Fruit fly (Drosophila melanogaster) whole organism, embryonic: ENCODE measurements around the gene CG10470.

Source experiments
- CG10431 ChIP-seq: fragments of 200-800 bp; sonication (Bioruptor generic); optimal IDR thresholded peaks from 3 replicates; lab custom pipeline; 2018; ENCODE audit warnings: missing biosample characterization, mild to moderate bottlenecking, missing genetic modification characterization
- CG10979 ChIP-seq: fragments of 200-800 bp; sonication (Bioruptor generic); optimal IDR thresholded peaks from 2 replicates; lab custom pipeline; 2018; ENCODE audit warnings: missing biosample characterization, mild to moderate bottlenecking, missing genetic modification characterization, moderate library complexity
- CG1233 ChIP-seq: fragments of 200-800 bp; sonication (Bioruptor generic); optimal IDR thresholded peaks from 4 replicates; lab custom pipeline; 2018; ENCODE audit warnings: missing biosample characterization, mild to moderate bottlenecking, missing genetic modification characterization
- CG15269 ChIP-seq: fragments of 200-800 bp; sonication (Bioruptor generic); optimal IDR thresholded peaks from 2 replicates; lab custom pipeline; 2018; ENCODE audit warnings: missing biosample characterization, mild to moderate bottlenecking, missing genetic modification characterization, moderate library complexity
- CG15601 ChIP-seq: fragments of 200-800 bp; sonication (Bioruptor generic); optimal IDR thresholded peaks from 3 replicates; lab custom pipeline; 2019; ENCODE audit warnings: missing biosample characterization, mild to moderate bottlenecking, missing genetic modification characterization, moderate library complexity
- CG15696 ChIP-seq: fragments of 200-800 bp; sonication (Bioruptor generic); optimal IDR thresholded peaks from 2 replicates; lab custom pipeline; 2019; ENCODE audit warnings: missing biosample characterization, mild to moderate bottlenecking, missing genetic modification characterization, moderate library complexity
- CG17802 ChIP-seq: fragments of 200-800 bp; sonication (Bioruptor generic); optimal IDR thresholded peaks from 2 replicates; lab custom pipeline; 2018; ENCODE audit warnings: missing biosample characterization, mild to moderate bottlenecking, missing genetic modification characterization, moderate library complexity
- CG2120 ChIP-seq: fragments of 200-800 bp; sonication (Bioruptor generic); optimal IDR thresholded peaks from 3 replicates; lab custom pipeline; 2016; ENCODE audit warnings: missing biosample characterization, missing genetic modification characterization
- CG2129 ChIP-seq: fragments of 200-800 bp; sonication (Bioruptor generic); IDR thresholded peaks from 2 replicates; pipeline ENCODE4 v1.3.6; 2022; ENCODE audit warnings: missing biosample characterization, missing genetic modification characterization; ENCODE audit not compliant: partially characterized antibody
- CG30020 ChIP-seq: fragments of 200-800 bp; optimal IDR thresholded peaks from 2 replicates; lab custom pipeline; 2019; ENCODE audit warnings: missing biosample characterization, mild to moderate bottlenecking, missing genetic modification characterization, moderate library complexity
- CG31365 ChIP-seq: fragments of 200-800 bp; sonication (Bioruptor generic); optimal IDR thresholded peaks from 2 replicates; lab custom pipeline; 2018; ENCODE audit warnings: missing biosample characterization, mild to moderate bottlenecking, missing genetic modification characterization
- CG32532 ChIP-seq: fragments of 200-800 bp; sonication (Bioruptor generic); IDR thresholded peaks from 2 replicates; pipeline ENCODE4 v1.3.6; 2022; ENCODE audit warnings: missing biosample characterization, missing genetic modification characterization
- CG32772 ChIP-seq: fragments of 200-800 bp; sonication (Bioruptor generic); IDR thresholded peaks from 2 replicates; pipeline ENCODE4 v1.3.6; 2022; ENCODE audit warnings: missing biosample characterization, missing genetic modification characterization
- CG4328 ChIP-seq: fragments of 200-800 bp; sonication (Bioruptor generic); optimal IDR thresholded peaks from 3 replicates; lab custom pipeline; 2017; ENCODE audit warnings: missing biosample characterization, missing genetic modification reagents, missing genetic modification characterization
- CG5953 ChIP-seq: fragments of 200-800 bp; sonication (Bioruptor generic); IDR thresholded peaks from 2 replicates; pipeline ENCODE4 v1.3.6; 2022; ENCODE audit warnings: missing biosample characterization, missing genetic modification characterization
- CG6272 ChIP-seq: fragments of 200-800 bp; sonication (Bioruptor generic); IDR thresholded peaks from 2 replicates; pipeline ENCODE4 v1.3.6; 2022; ENCODE audit warnings: missing biosample characterization, missing genetic modification characterization
- CG6689 ChIP-seq: fragments of 200-800 bp; sonication (Bioruptor generic); IDR thresholded peaks from 2 replicates; pipeline ENCODE4 v1.3.6; 2022; ENCODE audit warnings: missing biosample characterization, missing genetic modification characterization
- CG7786 ChIP-seq: fragments of 200-800 bp; sonication (Bioruptor generic); optimal IDR thresholded peaks from 2 replicates; lab custom pipeline; 2016; ENCODE audit warnings: missing biosample characterization, missing genetic modification characterization
- CG7839 ChIP-seq: fragments of 200-800 bp; sonication (Bioruptor generic); optimal IDR thresholded peaks from 3 replicates; lab custom pipeline; 2018; ENCODE audit warnings: missing biosample characterization, mild to moderate bottlenecking, missing genetic modification characterization, moderate library complexity
- CG8944 ChIP-seq: fragments of 200-800 bp; sonication (Bioruptor generic); optimal IDR thresholded peaks from 3 replicates; lab custom pipeline; 2016; ENCODE audit warnings: missing biosample characterization, missing genetic modification characterization
- D19A ChIP-seq: fragments of 200-800 bp; optimal IDR thresholded peaks from 3 replicates; lab custom pipeline; 2019; ENCODE audit warnings: missing biosample characterization, mild to moderate bottlenecking, missing genetic modification characterization, moderate library complexity
- HmgD ChIP-seq: fragments of 200-800 bp; sonication (Bioruptor generic); optimal IDR thresholded peaks from 3 replicates; lab custom pipeline; 2016; ENCODE audit warnings: missing biosample characterization, missing genetic modification characterization
- Hmr ChIP-seq: fragments of 200-800 bp; sonication (Bioruptor generic); optimal IDR thresholded peaks from 3 replicates; lab custom pipeline; 2017; ENCODE audit warnings: mild to moderate bottlenecking, missing biosample characterization, missing genetic modification reagents, missing genetic modification characterization
- Lhr ChIP-seq: fragments of 200-800 bp; sonication (Bioruptor generic); optimal IDR thresholded peaks from 3 replicates; lab custom pipeline; 2017; ENCODE audit warnings: mild to moderate bottlenecking, missing biosample characterization, missing genetic modification reagents, missing genetic modification characterization
- Med ChIP-seq: fragments of 200-800 bp; sonication (Bioruptor generic); peaks from one replicate; lab custom pipeline; 2016; ENCODE audit warnings: missing biosample characterization, missing genetic modification characterization, mild to moderate bottlenecking, inconsistent platforms, moderate library complexity
- Neu2 ChIP-seq: fragments of 200-800 bp; sonication (Bioruptor generic); optimal IDR thresholded peaks from 3 replicates; lab custom pipeline; 2016; ENCODE audit warnings: missing biosample characterization, missing genetic modification characterization, borderline replicate concordance
- Nf-YC ChIP-seq: fragments of 200-800 bp; optimal IDR thresholded peaks from 3 replicates; lab custom pipeline; 2019; ENCODE audit warnings: missing biosample characterization, mild to moderate bottlenecking, missing genetic modification characterization, moderate library complexity
- PHDP ChIP-seq: fragments of 200-800 bp; sonication (Bioruptor generic); optimal IDR thresholded peaks from 3 replicates; lab custom pipeline; 2018; ENCODE audit warnings: missing biosample characterization, mild to moderate bottlenecking, missing genetic modification characterization, moderate library complexity
- Trl ChIP-seq, 3 experiments: fragments of >200 bp in 2 of 3; fragments of 200-800 bp in 1 of 3; sonication (Bioruptor generic) in 1 of 3; optimal IDR thresholded peaks; 2 replicates in 1 of 3; 3 replicates in 2 of 3; lab custom pipeline; 2016 to 2017; ENCODE audit warnings: missing biosample characterization in 1 of 3, missing genetic modification characterization in 1 of 3
- ab ChIP-seq: fragments of 200-800 bp; sonication (Bioruptor generic); optimal IDR thresholded peaks from 2 replicates; lab custom pipeline; 2016; ENCODE audit warnings: missing biosample characterization, missing genetic modification characterization
- abd-A ChIP-seq: fragments of 200-800 bp; sonication (Bioruptor generic); optimal IDR thresholded peaks from 3 replicates; lab custom pipeline; 2019; ENCODE audit warnings: missing biosample characterization, mild to moderate bottlenecking, missing genetic modification characterization, moderate library complexity
- ara ChIP-seq: fragments of 200-800 bp; sonication (Bioruptor generic); IDR thresholded peaks from 2 replicates; pipeline ENCODE4 v1.3.6; 2022; ENCODE audit warnings: missing biosample characterization, missing genetic modification characterization
- ash1 ChIP-seq: fragments of 200-800 bp; sonication (Bioruptor generic); optimal IDR thresholded peaks from 2 replicates; lab custom pipeline; 2018; ENCODE audit warnings: missing biosample characterization, mild to moderate bottlenecking, missing genetic modification characterization
- corto ChIP-seq: fragments of 200-800 bp; sonication (Bioruptor generic); optimal IDR thresholded peaks from 2 replicates; lab custom pipeline; 2016; ENCODE audit warnings: missing biosample characterization, mild to moderate bottlenecking, missing genetic modification characterization, moderate library complexity
- crol ChIP-seq: fragments of 200-800 bp; sonication (Bioruptor generic); IDR thresholded peaks from 2 replicates; pipeline ENCODE4 v1.3.6; 2022; ENCODE audit warnings: missing biosample characterization, missing genetic modification characterization
- da ChIP-seq: fragments of 200-800 bp; sonication (Bioruptor generic); optimal IDR thresholded peaks from 2 replicates; lab custom pipeline; 2016; ENCODE audit warnings: missing biosample characterization, missing genetic modification characterization
- danr ChIP-seq: fragments of 200-800 bp; sonication (Bioruptor generic); IDR thresholded peaks from 2 replicates; pipeline ENCODE4 v1.3.6; 2022; ENCODE audit warnings: missing biosample characterization, missing genetic modification characterization
- fd64A ChIP-seq: fragments of 200-800 bp; sonication (Bioruptor generic); optimal IDR thresholded peaks from 3 replicates; lab custom pipeline; 2018; ENCODE audit warnings: missing biosample characterization, mild to moderate bottlenecking, missing genetic modification characterization
- her ChIP-seq: fragments of 200-800 bp; sonication (Bioruptor generic); optimal IDR thresholded peaks from 2 replicates; lab custom pipeline; 2016; ENCODE audit warnings: missing biosample characterization, missing genetic modification characterization
- lola ChIP-seq, 3 experiments: fragments of >200 bp in 2 of 3; fragments of 200-800 bp in 1 of 3; sonication (Bioruptor generic) in 1 of 3; optimal IDR thresholded peaks; 2 replicates each; lab custom pipeline; 2017 to 2019; ENCODE audit warnings: missing biosample characterization in 3 of 3, missing genetic modification characterization in 3 of 3, mild to moderate bottlenecking in 1 of 3, moderate library complexity in 1 of 3
- psq ChIP-seq: fragments of 200-800 bp; sonication (Bioruptor generic); optimal IDR thresholded peaks from 2 replicates; lab custom pipeline; 2017; ENCODE audit warnings: missing biosample characterization, missing genetic modification characterization
- sc ChIP-seq, 3 experiments: fragments of >200 bp in 2 of 3; fragments of 200-800 bp in 1 of 3; sonication (Bioruptor generic) in 1 of 3; optimal IDR thresholded peaks; 2 replicates in 2 of 3; 3 replicates in 1 of 3; lab custom pipeline; 2017; ENCODE audit warnings: mild to moderate bottlenecking in 1 of 3, missing biosample characterization in 1 of 3, missing genetic modification characterization in 1 of 3, missing genetic modification reagents in 1 of 3
- sens ChIP-seq: fragments of 200-800 bp; sonication (Bioruptor generic); peaks from one replicate; lab custom pipeline; 2016; ENCODE audit warnings: missing biosample characterization, missing genetic modification characterization
- sens-2 ChIP-seq: fragments of 200-800 bp; sonication (Bioruptor generic); IDR thresholded peaks from 2 replicates; pipeline ENCODE4 v1.3.6; 2022; ENCODE audit warnings: missing biosample characterization, missing genetic modification characterization
- sisA ChIP-seq: fragments of 200-800 bp; sonication (Bioruptor generic); IDR thresholded peaks from 2 replicates; pipeline ENCODE4 v1.3.6; 2022; ENCODE audit warnings: missing biosample characterization, missing genetic modification characterization
- slou ChIP-seq: fragments of 200-800 bp; sonication (Bioruptor generic); optimal IDR thresholded peaks from 3 replicates; lab custom pipeline; 2016; ENCODE audit warnings: missing biosample characterization, missing genetic modification characterization
- sr ChIP-seq: fragments of 200-800 bp; sonication (Bioruptor generic); IDR thresholded peaks from 3 replicates; pipeline ENCODE4 v1.3.6; 2022; ENCODE audit warnings: missing biosample characterization, missing genetic modification characterization
- toy ChIP-seq: fragments of 200-800 bp; sonication (Bioruptor generic); IDR thresholded peaks from 2 replicates; pipeline ENCODE4 v1.3.6; 2022; ENCODE audit warnings: missing biosample characterization, missing genetic modification characterization

The CG10470 gene

dm6 chr2L:19011895-19012645 lies 36.8 kb upstream of the CG10470 start (continued):
- TF ChIP-seq ab (GFP tag; lab: Kevin White, UChicago): no peak
- peak; percentile 27 for TF ChIP-seq CG17802
- TF ChIP-seq CG6272 (GFP tag; lab: Robert Waterston, UW): peak; percentile 78
- TF ChIP-seq lola (GFP tag; optimal IDR thresholded peaks at IDR 0.05; lab: Kevin White, UChicago): peak in 1 of 3 experiments; percentile 43
- peak; percentile 59 for TF ChIP-seq HmgD
- TF ChIP-seq danr (GFP tag; lab: Robert Waterston, UW): peak; percentile 71
- peak; percentile 87 for TF ChIP-seq CG32772 (GFP tag; lab: Robert Waterston, UW)
- TF ChIP-seq abd-A (tag; lab: Kevin White, UChicago): peak; percentile 96
- no peak for TF ChIP-seq CG10431 (GFP tag; lab: Kevin White, UChicago)
- TF ChIP-seq sr (GFP tag; lab: Robert Waterston, UW): no peak
- no peak for TF ChIP-seq da (GFP tag; lab: Kevin White, UChicago)
- peak; percentile 93 for TF ChIP-seq Hmr (GFP tag; lab: Kevin White, UChicago)
- peak; percentile 85 for TF ChIP-seq CG7786
- TF ChIP-seq Nf-YC (tag; lab: Kevin White, UChicago): peak; percentile 43
- TF ChIP-seq CG4328 (GFP tag; lab: Kevin White, UChicago): no peak
- TF ChIP-seq sens (GFP tag; lab: Kevin White, UChicago): peak; percentile 95
- peak; percentile 94 for TF ChIP-seq CG2120 (GFP tag; lab: Kevin White, UChicago)
- peak; percentile 82 for TF ChIP-seq CG5953 (GFP tag; lab: Robert Waterston, UW)
- TF ChIP-seq crol (GFP tag; lab: Robert Waterston, UW): peak; percentile 26; the same call in 1 of the 2 replicates
- TF ChIP-seq CG15601 (tag; lab: Kevin White, UChicago): peak; percentile 69
- TF ChIP-seq her: peak; percentile 84
- 0 out of 2 replicates have a peak, but pooled peaks have one; percentile 44 for TF ChIP-seq toy (GFP tag; lab: Robert Waterston, UW)
- TF ChIP-seq sc (optimal IDR thresholded peaks at IDR 0.05; lab: Kevin White, UChicago): no peak
- TF ChIP-seq sc (GFP tag; optimal IDR thresholded peaks at IDR 0.05; lab: Kevin White, UChicago): peak; percentile 59
- TF ChIP-seq CG30020: no peak
- TF ChIP-seq sens-2: peak; percentile 50; the same call in 1 of the 2 replicates
- TF ChIP-seq CG7839 (tag; lab: Kevin White, UChicago): peak; percentile 89
- peak; percentile 45 for TF ChIP-seq corto (GFP tag; lab: Kevin White, UChicago)
- TF ChIP-seq CG2129 (GFP tag; lab: Robert Waterston, UW): no peak
- peak; percentile 98 for TF ChIP-seq Med (GFP tag; lab: Kevin White, UChicago)
- TF ChIP-seq sisA: peak; percentile 87
- peak; percentile 80 for TF ChIP-seq ara (GFP tag; lab: Robert Waterston, UW)
- peak; percentile 74 for TF ChIP-seq slou
- peak; percentile 69 for TF ChIP-seq CG1233 (GFP tag; lab: Kevin White, UChicago)
- TF ChIP-seq CG10979 (tag; lab: Kevin White, UChicago): peak; percentile 75
- TF ChIP-seq fd64A (GFP tag; lab: Kevin White, UChicago): peak; percentile 22
- peak; percentile 69 for TF ChIP-seq D19A (tag; lab: Kevin White, UChicago)
- TF ChIP-seq CG8944 (GFP tag; lab: Kevin White, UChicago): peak; percentile 81
- peak; percentile 83 for TF ChIP-seq CG15269 (tag; lab: Kevin White, UChicago)
- TF ChIP-seq ash1: peak; percentile 13
- TF ChIP-seq CG32532: peak; percentile 85
- no peak for TF ChIP-seq psq (GFP tag; lab: Kevin White, UChicago)
- TF ChIP-seq Neu2 (GFP tag; lab: Kevin White, UChicago): no peak
- peak; percentile 80 for TF ChIP-seq PHDP (tag; lab: Kevin White, UChicago)
- no peak for TF ChIP-seq CG15696 (tag; lab: Kevin White, UChicago)
- TF ChIP-seq Lhr: peak; percentile 16
- no peak for TF ChIP-seq Trl (optimal IDR thresholded peaks at IDR 0.05; lab: Kevin White, UChicago)
- peak; percentile 77 for TF ChIP-seq Trl (GFP tag; optimal IDR thresholded peaks at IDR 0.05; lab: Kevin White, UChicago)
- TF ChIP-seq CG6689 (GFP tag; lab: Robert Waterston, UW): peak; percentile 85
- peak; percentile 50 for TF ChIP-seq CG31365 (tag; lab: Kevin White, UChicago)
